Fruit fly (Drosophila melanogaster) whole organism: ENCODE measurements around the gene Jhbp16.

ENCODE experiments used
- CG8478 ChIP-seq: fragments of >200 bp; optimal IDR thresholded peaks from 2 replicates; lab custom pipeline; 2018; ENCODE audit warnings: inconsistent platforms
- pan ChIP-seq: fragments of >200 bp; optimal IDR thresholded peaks from 2 replicates; lab custom pipeline; 2017
- psq ChIP-seq: fragments of >200 bp; optimal IDR thresholded peaks from 2 replicates; lab custom pipeline; 2017

- no peak for TF ChIP-seq psq (lab: Kevin White, UChicago)
- TF ChIP-seq CG8478 (lab: Kevin White, UChicago), result no peak
- TF ChIP-seq pan (lab: Kevin White, UChicago), result no peak
These were observed at the start of gene Jhbp16 for dm6 chr3R:21664089-21664488.
